Fruit fly (Drosophila melanogaster) whole organism: ENCODE results near the gene Sgs8.
A peak's percentile ranks its signal among the peaks of the same experiment; 100 is the strongest.

Source experiments
- CG8478 ChIP-seq: fragments of >200 bp; optimal IDR thresholded peaks from 2 replicates; lab custom pipeline; 2018; ENCODE audit warnings: inconsistent platforms
- Dll ChIP-seq: fragments of >200 bp; optimal IDR thresholded peaks from 2 replicates; lab custom pipeline; 2017
- EcR ChIP-seq, 2 experiments: fragments of >200 bp; optimal IDR thresholded peaks; 2 replicates each; lab custom pipeline; 2017; ENCODE audit warnings: missing biosample characterization in 2 of 2, missing genetic modification characterization in 2 of 2, missing genetic modification reagents in 2 of 2
- pan ChIP-seq: fragments of >200 bp; optimal IDR thresholded peaks from 2 replicates; lab custom pipeline; 2017
- psq ChIP-seq: fragments of >200 bp; optimal IDR thresholded peaks from 2 replicates; lab custom pipeline; 2017
- usp ChIP-seq: fragments of >200 bp; optimal IDR thresholded peaks from 2 replicates; lab custom pipeline; 2017; ENCODE audit warnings: missing biosample characterization, missing genetic modification characterization, mixed read lengths

Sgs8 gene

DNA sequence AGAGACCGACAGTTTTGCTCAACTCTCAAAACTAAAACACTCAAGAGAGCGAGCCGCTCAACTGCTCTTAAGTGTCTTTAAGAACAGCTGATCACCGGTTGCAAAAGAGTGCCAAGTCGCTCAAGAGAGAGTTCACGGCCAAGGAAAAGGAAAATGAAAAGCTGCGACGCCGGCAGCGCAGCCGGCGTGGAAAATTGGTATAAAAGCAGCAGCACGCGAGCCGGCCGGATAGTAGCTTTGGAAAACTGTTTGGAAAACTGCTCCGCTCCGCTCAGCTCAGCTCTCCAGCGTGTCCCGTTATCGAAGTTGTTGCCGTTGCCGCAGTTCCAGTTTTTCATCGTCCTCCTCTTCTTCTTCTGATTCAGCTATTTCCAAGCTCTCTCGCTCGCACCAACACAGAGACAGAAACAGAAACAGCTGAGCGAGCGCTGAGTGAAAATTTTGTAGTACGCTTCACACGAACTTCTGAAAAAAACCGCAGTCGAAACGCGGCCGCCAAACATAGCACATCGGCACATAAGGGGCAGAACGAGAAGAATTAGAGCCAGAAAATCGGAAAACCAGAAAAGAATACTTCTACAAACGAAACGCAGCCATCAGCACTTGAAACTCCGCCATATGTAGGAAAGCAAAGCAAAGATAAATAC lies 21.7 kb downstream of the Sgs8 start, which contains the start of gene chrb:
Gene chrb, plus strand, starts transcription at position 224 of the 647 bp plus-strand sequence.
- TF ChIP-seq usp (no peak), Dll (peak; percentile 82)

DNA sequence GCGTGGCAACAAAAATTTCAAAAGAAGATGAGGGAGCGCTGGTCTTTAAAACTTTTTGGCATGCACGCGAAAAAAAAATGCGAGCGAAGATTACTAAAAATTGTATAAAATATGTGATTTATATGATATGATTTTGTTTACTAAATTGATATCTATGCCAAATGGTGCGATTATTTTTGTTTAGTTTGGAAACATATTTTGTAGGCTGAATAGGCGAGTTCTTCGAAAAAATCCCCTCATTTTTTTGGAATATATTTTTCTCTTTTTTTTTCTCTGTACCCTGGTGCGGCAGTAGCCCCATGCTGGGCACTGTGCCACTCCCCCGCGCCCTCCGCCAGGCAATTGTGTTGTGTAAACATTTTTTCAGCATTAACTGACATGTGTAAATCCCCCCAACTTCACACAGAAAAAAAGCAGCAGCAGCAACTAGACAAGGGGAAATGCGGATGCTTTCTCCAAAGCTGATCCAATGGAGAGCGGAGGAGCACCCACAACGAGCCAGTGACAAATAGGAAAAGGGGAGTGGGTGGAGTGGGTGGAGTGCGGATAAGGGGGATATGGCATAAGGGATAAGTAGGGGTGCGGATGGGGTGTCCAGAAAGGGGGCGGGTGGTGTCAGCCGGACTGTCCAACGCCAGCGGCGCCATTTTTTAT lies 23.1 kb downstream of the Sgs8 start:
- TF ChIP-seq EcR (GFP tag; optimal IDR thresholded peaks at IDR 0.05; lab: Kevin White, UChicago) = no peak
- no peak for TF ChIP-seq psq (lab: Kevin White, UChicago)
- TF ChIP-seq usp = no peak
- no peak for TF ChIP-seq Dll
- TF ChIP-seq pan (lab: Kevin White, UChicago) = no peak
- TF ChIP-seq CG8478 = no peak

DNA sequence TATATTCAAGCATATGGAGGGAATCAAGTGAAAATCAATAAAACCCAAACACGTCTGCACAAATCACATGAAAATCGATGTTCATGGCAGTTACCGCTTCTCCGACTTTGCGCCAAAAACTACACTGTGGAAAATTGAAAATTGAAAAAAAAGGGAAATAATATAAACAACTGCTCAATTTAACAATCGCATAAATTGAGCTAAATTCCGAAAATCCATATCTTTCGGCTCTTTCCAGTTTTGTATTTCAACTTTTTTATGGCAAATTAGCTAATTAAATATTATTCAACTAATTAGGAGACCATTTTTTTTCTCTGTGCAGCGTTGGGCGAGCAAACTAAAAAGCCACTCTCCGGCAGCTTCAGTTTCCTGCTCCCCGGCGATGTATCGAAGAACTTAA lies 24.7 kb downstream of the Sgs8 start:
- TF ChIP-seq CG8478 (no peak), pan (lab: Kevin White, UChicago) (no peak), usp (no peak), EcR (GFP tag; optimal IDR thresholded peaks at IDR 0.05; lab: Kevin White, UChicago) (no peak), psq (lab: Kevin White, UChicago) (no peak), Dll (no peak)

DNA sequence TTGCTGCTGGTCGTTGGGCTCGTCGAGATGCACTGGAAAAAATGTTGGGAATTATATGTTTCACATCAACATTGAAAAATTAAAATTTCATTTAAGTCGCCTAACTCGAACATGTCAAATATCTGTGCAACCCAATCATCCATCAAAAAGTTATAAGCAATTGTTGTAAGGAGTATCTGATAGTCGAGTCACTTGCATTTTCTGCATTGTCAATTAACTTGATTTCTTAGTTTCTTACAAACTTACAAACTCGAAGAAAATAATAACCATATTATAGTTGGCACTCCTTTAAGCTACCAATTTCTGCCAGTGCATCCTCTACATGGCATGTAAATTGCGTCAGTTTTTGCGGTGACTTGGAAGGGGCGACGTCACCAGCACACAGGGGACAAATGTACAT lies 26.1 kb downstream of the Sgs8 start:
- TF ChIP-seq Dll (no peak), psq (lab: Kevin White, UChicago) (no peak)

DNA sequence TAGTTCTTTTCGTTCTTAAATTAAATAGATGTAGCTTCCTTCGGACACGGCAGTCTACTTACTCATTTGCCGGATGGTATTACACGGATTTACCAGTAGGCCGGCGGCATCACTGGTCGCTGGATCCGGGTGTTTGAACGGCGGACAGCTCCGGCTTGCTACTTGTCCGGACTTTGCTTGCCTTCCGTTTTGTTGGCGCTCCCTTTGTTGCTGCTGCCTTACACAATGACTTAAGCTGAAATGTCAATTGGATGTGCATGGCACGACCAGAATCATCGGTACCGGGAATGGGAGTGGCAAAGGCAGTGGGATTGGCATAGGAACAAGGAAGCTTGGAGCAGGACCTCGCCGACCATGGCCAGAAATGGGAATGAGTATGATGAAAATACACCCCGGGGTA lies 28.9 kb downstream of the Sgs8 start:
- no peak for TF ChIP-seq psq (lab: Kevin White, UChicago)
- TF ChIP-seq CG8478 = no peak
- TF ChIP-seq EcR (GFP tag; optimal IDR thresholded peaks at IDR 0.05; lab: Kevin White, UChicago) = no peak
- no peak for TF ChIP-seq usp
- no peak for TF ChIP-seq Dll
- no peak for TF ChIP-seq pan (lab: Kevin White, UChicago)

DNA sequence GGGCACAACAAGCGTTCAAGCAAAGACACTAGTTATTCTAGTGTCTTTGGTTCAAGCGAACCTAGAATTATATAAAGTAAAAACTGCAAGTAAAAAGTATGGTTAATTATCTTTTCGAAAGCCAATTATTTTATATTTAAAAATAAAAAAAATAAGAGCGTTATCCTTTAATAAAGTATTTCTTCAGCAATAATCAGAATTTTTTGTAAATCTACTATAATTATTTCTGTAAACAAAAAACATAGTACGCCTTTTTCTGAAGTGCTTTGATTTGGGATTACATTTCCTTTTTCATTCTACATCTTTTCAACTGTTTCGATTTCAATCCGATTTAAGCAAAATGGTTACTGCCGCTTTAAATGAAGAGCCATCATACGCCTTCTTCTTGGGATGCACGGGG lies 34.5 kb downstream of the Sgs8 start, which contains the start of gene Vha16-2:
Gene Vha16-2, plus strand, starts transcription at position 301 of the 400 bp plus-strand sequence.
- TF ChIP-seq CG8478 (no peak), usp (no peak), psq (lab: Kevin White, UChicago) (no peak), pan (lab: Kevin White, UChicago) (no peak), EcR (GFP tag; optimal IDR thresholded peaks at IDR 0.05; lab: Kevin White, UChicago) (no peak), Dll (no peak)

DNA sequence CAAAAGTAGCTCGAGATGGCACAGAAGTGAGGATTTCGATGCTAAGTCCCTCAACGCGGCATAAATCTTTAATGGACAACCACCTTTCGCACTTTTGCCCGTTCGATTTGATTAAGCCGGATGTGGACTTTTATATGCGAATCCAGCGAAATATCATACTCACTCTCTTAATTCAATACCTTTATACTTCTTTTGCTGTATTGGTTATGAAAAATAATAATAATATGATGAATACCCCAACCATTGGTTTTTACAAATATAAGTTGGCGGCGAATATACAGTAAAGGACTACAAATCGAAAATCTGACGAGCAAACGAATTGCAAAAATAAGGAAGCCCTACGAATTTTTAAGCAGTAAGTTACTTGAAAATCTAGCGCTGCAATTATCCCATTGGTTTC lies 36.2 kb downstream of the Sgs8 start, which contains the start of gene Vha16-3:
Gene Vha16-3, plus strand, starts transcription at position 301 of the 400 bp plus-strand sequence.
- TF ChIP-seq pan (lab: Kevin White, UChicago) (no peak), usp (no peak), psq (lab: Kevin White, UChicago) (no peak), EcR (GFP tag; optimal IDR thresholded peaks at IDR 0.05; lab: Kevin White, UChicago) (no peak), CG8478 (no peak), Dll (no peak)

DNA sequence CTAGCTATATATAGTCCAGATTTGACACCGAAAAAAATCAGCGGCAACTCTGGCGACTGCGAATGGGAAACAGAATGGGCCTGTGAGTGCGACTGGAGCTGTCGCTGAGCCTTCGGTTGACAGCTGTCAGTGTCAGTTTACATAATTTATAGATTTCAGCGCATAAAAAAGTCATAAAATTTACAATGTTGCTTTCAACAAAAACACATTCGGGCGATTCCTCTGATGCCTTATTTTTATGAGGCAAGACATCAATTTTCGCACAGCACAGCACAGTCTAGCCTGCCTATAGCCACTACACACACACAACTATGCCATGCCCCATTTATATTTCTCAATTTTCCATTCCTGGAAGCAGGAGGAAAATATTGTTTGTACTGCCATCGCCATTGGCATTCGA lies 36.8 kb downstream of the Sgs8 start:
- TF ChIP-seq CG8478 = no peak

DNA sequence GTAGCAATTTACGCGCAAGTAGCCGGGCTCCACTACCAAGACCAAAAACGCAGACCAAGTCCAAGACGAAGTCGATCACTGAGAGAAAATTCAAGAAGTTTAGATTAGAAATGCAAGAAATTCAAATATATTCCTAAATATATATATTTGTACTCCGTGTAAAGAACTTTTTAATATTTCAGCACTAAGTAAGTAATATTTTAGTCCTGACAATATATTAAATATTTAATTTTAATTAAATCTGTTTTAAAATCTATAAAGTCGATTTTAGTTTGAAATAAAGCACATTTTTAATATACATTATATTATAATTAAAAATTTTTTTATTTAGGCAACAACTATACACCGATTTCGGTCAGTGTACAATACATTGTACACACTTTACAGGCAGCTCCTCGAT lies 42.2 kb downstream of the Sgs8 start:
- TF ChIP-seq usp (no peak), CG8478 (no peak), Dll (no peak), psq (lab: Kevin White, UChicago) (no peak), EcR (GFP tag; optimal IDR thresholded peaks at IDR 0.05; lab: Kevin White, UChicago) (no peak), pan (lab: Kevin White, UChicago) (no peak)

DNA sequence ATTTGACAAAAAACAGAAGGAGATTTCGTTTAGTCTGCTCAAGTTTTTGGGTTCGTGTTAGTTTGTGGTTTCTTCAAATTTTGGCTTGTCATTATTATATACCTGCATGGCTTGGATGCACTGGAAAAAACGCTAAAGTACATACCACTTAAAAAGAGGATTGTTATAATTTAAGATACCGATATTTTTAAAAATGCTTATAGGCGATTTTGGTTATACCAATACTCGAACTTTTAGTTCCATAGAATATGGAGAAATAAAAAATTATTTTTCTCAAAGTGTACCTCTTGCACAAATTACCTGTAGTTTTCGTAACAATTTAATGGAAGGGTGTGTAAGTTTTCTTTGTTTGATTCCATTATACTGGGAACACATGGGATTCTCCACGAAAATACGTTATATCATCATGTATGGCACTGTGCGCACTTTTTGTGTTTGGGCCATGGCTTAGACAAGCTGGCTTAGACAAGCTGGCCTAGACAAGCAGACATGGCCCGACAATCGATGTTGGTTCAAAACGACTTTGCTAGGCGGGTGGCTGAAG lies 43.8 kb downstream of the Sgs8 start, which contains the start of gene Fum3:
Gene Fum3, minus strand, starts transcription at position 494 of the 544 bp plus-strand sequence.
- TF ChIP-seq psq (lab: Kevin White, UChicago) (no peak), Dll (no peak)
